Worm (Caenorhabditis elegans): Measurements from ENCODE around the gene nspc-16.

DNA sequence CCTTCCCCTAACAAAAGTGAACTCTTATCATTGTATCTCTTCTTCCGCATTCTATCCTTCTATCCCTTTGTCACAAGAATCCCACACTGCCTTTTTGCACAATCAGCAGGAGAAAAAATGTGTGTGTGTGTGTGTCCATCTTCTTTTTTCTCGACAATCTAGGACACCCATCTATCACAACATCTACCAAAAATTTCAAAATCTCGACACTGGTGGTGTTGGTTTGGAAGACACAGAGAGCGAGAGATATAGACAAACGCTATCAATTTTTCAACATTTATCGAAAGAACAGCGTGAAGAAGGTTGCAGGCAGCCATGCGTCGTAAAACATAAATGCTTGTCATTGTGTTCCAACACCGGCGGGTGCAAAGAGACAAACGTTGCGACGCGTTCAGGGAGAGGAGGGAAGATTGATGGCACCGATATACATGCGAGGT is 14.5 kb upstream of the nspc-16 start:
- TF ChIP-seq pes-1 (GFP tag; IDR thresholded peaks at IDR 0.05) (no peak), B0310.2 (tag; optimal IDR thresholded peaks at IDR 0.05) (no peak)
